Worm (Caenorhabditis elegans) whole organism, L2 larva: ENCODE results near the gene F13A2.10.

Experiments used
- R02D3.7 ChIP-seq: fragments of 150-350 bp; optimal IDR thresholded peaks from 2 replicates; lab custom pipeline; 2014; ENCODE audit warnings: missing biosample characterization, missing genetic modification characterization
- ama-1 ChIP-seq: fragments of 150-350 bp; optimal IDR thresholded peaks from 2 replicates; lab custom pipeline; 2018; ENCODE audit warnings: inconsistent platforms
- elt-3 ChIP-seq: sonication (generic microtip); optimal IDR thresholded peaks from 2 replicates; lab custom pipeline; 2017; ENCODE audit warnings: missing biosample characterization, missing genetic modification characterization
- lin-11 ChIP-seq: fragments of 150-350 bp; sonication (generic microtip); optimal IDR thresholded peaks from 2 replicates; lab custom pipeline; 2014; ENCODE audit warnings: missing biosample characterization, missing genetic modification characterization, inconsistent platforms, mixed read lengths
- lin-39 ChIP-seq: fragments of 150-350 bp; optimal IDR thresholded peaks from 2 replicates; lab custom pipeline; 2014; ENCODE audit warnings: missing biosample characterization, missing genetic modification reagents, missing genetic modification characterization
- nhr-11 ChIP-seq: fragments of 150-350 bp; optimal IDR thresholded peaks from 2 replicates; lab custom pipeline; 2014; ENCODE audit warnings: missing biosample characterization, missing genetic modification characterization
- skn-1 ChIP-seq: sonication (generic microtip); optimal IDR thresholded peaks from 2 replicates; lab custom pipeline; 2017; ENCODE audit warnings: missing biosample characterization, missing genetic modification characterization
- ztf-4 ChIP-seq: fragments of 150-350 bp; optimal IDR thresholded peaks from 2 replicates; lab custom pipeline; 2014; ENCODE audit warnings: missing biosample characterization, missing genetic modification characterization

DNA sequence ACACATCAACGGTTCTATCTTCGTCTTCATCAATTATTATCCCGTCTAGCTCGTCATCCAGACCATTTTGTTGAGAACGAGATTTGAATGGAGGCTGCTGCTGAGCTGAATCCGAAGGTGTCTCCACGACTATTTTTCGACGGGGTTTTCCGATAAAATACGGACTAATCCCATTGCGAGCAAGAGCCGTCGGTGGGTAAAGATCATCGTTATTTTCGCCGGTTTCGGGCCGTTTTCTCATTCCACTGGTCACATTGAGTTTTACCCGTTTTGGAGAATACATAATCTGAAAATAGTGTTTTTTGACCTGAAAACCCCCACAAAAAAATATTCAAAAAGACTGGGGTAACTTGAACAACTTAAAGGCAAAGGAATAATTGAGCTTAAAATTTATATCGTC, 40.4 kb downstream of the F13A2.10 start, which contains the start of gene figl-1:
- no peak for TF ChIP-seq elt-3
- no peak for TF ChIP-seq skn-1 (tag; lab: Kevin White, UChicago)
- TF ChIP-seq ztf-4 (tag; lab: Kevin White, UChicago), result no peak
- TF ChIP-seq R02D3.7 (tag; lab: Kevin White, UChicago), result no peak
- TF ChIP-seq lin-11 (tag; lab: Kevin White, UChicago), result no peak
- no peak for TF ChIP-seq lin-39 (tag; lab: Kevin White, UChicago)
- no peak for TF ChIP-seq nhr-11 (tag; lab: Kevin White, UChicago)
- TF ChIP-seq ama-1 (lab: Kevin White, UChicago), result no peak
